Worm (Caenorhabditis elegans) whole organism, L1 larva: ENCODE measurements around the gene ugt-21.

Experiments
- C04F5.9 ChIP-seq: sonication (generic microtip); optimal IDR thresholded peaks from 2 replicates; lab custom pipeline; 2016; ENCODE audit warnings: missing genetic modification characterization, missing compliant biosample characterization
- C16A3.4 ChIP-seq: fragments of 150-350 bp; optimal IDR thresholded peaks from 2 replicates; lab custom pipeline; 2014; ENCODE audit warnings: missing biosample characterization, missing genetic modification characterization
- F16B12.6 ChIP-seq: fragments of 150-350 bp; optimal IDR thresholded peaks from 2 replicates; lab custom pipeline; 2014; ENCODE audit warnings: missing biosample characterization, missing genetic modification characterization
- aha-1 ChIP-seq: fragments of 150-350 bp; optimal IDR thresholded peaks from 2 replicates; lab custom pipeline; 2014; ENCODE audit warnings: missing biosample characterization, missing genetic modification characterization
- alr-1 ChIP-seq: fragments of 200-800 bp; sonication (Bioruptor generic); optimal IDR thresholded peaks from 2 replicates; lab custom pipeline; 2018; ENCODE audit warnings: borderline replicate concordance, mild to moderate bottlenecking, missing genetic modification characterization, missing compliant biosample characterization
- aly-2 ChIP-seq: fragments of 150-350 bp; optimal IDR thresholded peaks from 2 replicates; lab custom pipeline; 2014; ENCODE audit warnings: missing biosample characterization, missing genetic modification characterization
- ama-1 ChIP-seq: fragments of 150-350 bp; optimal IDR thresholded peaks from 2 replicates; lab custom pipeline; 2014
- ceh-63 ChIP-seq: fragments of 200-800 bp; sonication (Bioruptor generic); optimal IDR thresholded peaks from 2 replicates; lab custom pipeline; 2018; ENCODE audit warnings: mild to moderate bottlenecking, missing genetic modification characterization, missing compliant biosample characterization
- ceh-8 ChIP-seq: fragments of 200-800 bp; sonication (Bioruptor generic); optimal IDR thresholded peaks from 2 replicates; lab custom pipeline; 2018; ENCODE audit warnings: mild to moderate bottlenecking, missing genetic modification characterization, moderate library complexity, missing compliant biosample characterization
- ceh-88 ChIP-seq: fragments of 200-800 bp; sonication (Bioruptor generic); IDR thresholded peaks from 2 replicates; pipeline ENCODE4 v1.3.6; 2022; ENCODE audit warnings: missing genetic modification characterization, missing compliant biosample characterization
- dpl-1 ChIP-seq, 3 experiments: fragments of 150-350 bp in 2 of 3; sonication (generic microtip) in 1 of 3; optimal IDR thresholded peaks; 2 replicates each; lab custom pipeline; 2014 to 2017; ENCODE audit warnings: missing biosample characterization in 3 of 3, missing genetic modification characterization in 3 of 3, missing genetic modification reagents in 3 of 3
- dsc-1 ChIP-seq: sonication (generic microtip); optimal IDR thresholded peaks from 2 replicates; lab custom pipeline; 2016; ENCODE audit warnings: mild to moderate bottlenecking, missing genetic modification characterization, missing compliant biosample characterization
- efl-1 ChIP-seq, 4 experiments: fragments of 150-350 bp; optimal IDR thresholded peaks in 3 of 4; peaks in 1 of 4; 1 replicate in 1 of 4; 2 replicates in 3 of 4; lab custom pipeline; 2014; ENCODE audit warnings: missing biosample characterization in 2 of 4, missing genetic modification characterization in 2 of 4, missing genetic modification reagents in 2 of 4
- efl-3 ChIP-seq: fragments of 200-800 bp; sonication (Bioruptor generic); optimal IDR thresholded peaks from 2 replicates; lab custom pipeline; 2018; ENCODE audit warnings: mild to moderate bottlenecking, missing genetic modification characterization, missing compliant biosample characterization
- egl-13 ChIP-seq: sonication (generic microtip); optimal IDR thresholded peaks from 2 replicates; lab custom pipeline; 2016; ENCODE audit warnings: missing genotype, missing genetic modification reagents, missing genetic modification characterization, missing compliant biosample characterization
- egl-27 ChIP-seq, 2 experiments: fragments of 150-350 bp in 1 of 2; sonication (generic microtip); optimal IDR thresholded peaks; 3 replicates each; lab custom pipeline; 2017 to 2018; ENCODE audit warnings: missing biosample characterization in 2 of 2, missing genetic modification characterization in 2 of 2, missing genetic modification reagents in 2 of 2
- elt-2 ChIP-seq: sonication (generic microtip); optimal IDR thresholded peaks from 2 replicates; lab custom pipeline; 2016; ENCODE audit warnings: missing genetic modification characterization, mild to moderate bottlenecking, inconsistent platforms, missing compliant biosample characterization, missing genetic modification reagents
- ets-5 ChIP-seq: fragments of 200-800 bp; sonication (Bioruptor generic); IDR thresholded peaks from 2 replicates; pipeline ENCODE4 v1.3.6; 2022; ENCODE audit warnings: missing genetic modification characterization, missing compliant biosample characterization
- fkh-10 ChIP-seq: sonication (generic microtip); optimal IDR thresholded peaks from 2 replicates; lab custom pipeline; 2017; ENCODE audit warnings: missing biosample characterization, missing genetic modification reagents, missing genetic modification characterization
- fkh-4 ChIP-seq: sonication (generic microtip); optimal IDR thresholded peaks from 2 replicates; lab custom pipeline; 2016; ENCODE audit warnings: missing compliant biosample characterization, missing genetic modification characterization, borderline replicate concordance
- fos-1 ChIP-seq: fragments of 150-350 bp; optimal IDR thresholded peaks from 2 replicates; lab custom pipeline; 2014; ENCODE audit warnings: missing biosample characterization, missing genetic modification characterization
- grh-1 ChIP-seq: fragments of 200-800 bp; sonication (Bioruptor generic); IDR thresholded peaks from 2 replicates; pipeline ENCODE4 v1.3.6; 2022; ENCODE audit warnings: missing genetic modification reagents, missing genetic modification characterization, missing compliant biosample characterization
- hlh-17 ChIP-seq: fragments of 200-800 bp; sonication (Bioruptor generic); optimal IDR thresholded peaks from 2 replicates; lab custom pipeline; 2018; ENCODE audit warnings: missing genetic modification characterization, mild to moderate bottlenecking, missing compliant biosample characterization, moderate library complexity, borderline replicate concordance
- hpl-2 ChIP-seq: fragments of 150-350 bp; optimal IDR thresholded peaks from 2 replicates; lab custom pipeline; 2014; ENCODE audit warnings: missing biosample characterization, missing genetic modification reagents, missing genetic modification characterization
- irx-1 ChIP-seq: sonication (generic microtip); optimal IDR thresholded peaks from 2 replicates; lab custom pipeline; 2016; ENCODE audit warnings: missing genetic modification characterization, missing compliant biosample characterization
- jun-1 ChIP-seq: fragments of 150-350 bp; optimal IDR thresholded peaks from 2 replicates; lab custom pipeline; 2014; ENCODE audit warnings: missing biosample characterization, missing genetic modification reagents, missing genetic modification characterization
- lin-35 ChIP-seq, 2 experiments: fragments of 150-350 bp; optimal IDR thresholded peaks; 2 replicates each; lab custom pipeline; 2014; ENCODE audit warnings: missing biosample characterization in 2 of 2, missing genetic modification characterization in 2 of 2, missing genetic modification reagents in 2 of 2
- lsy-2 ChIP-seq, 2 experiments: fragments of 150-350 bp; optimal IDR thresholded peaks; 2 replicates each; lab custom pipeline; 2014; ENCODE audit warnings: missing biosample characterization in 2 of 2, missing genetic modification characterization in 2 of 2
- mab-9 ChIP-seq: fragments of 200-800 bp; sonication (Bioruptor generic); IDR thresholded peaks from 2 replicates; pipeline ENCODE4 v1.3.6; 2022; ENCODE audit warnings: missing genetic modification reagents, missing genetic modification characterization, missing compliant biosample characterization
- nhr-11 ChIP-seq: fragments of 150-350 bp; optimal IDR thresholded peaks from 2 replicates; lab custom pipeline; 2014; ENCODE audit warnings: missing biosample characterization, missing genetic modification characterization
- nhr-12 ChIP-seq: sonication (generic microtip); optimal IDR thresholded peaks from 2 replicates; lab custom pipeline; 2017; ENCODE audit warnings: missing biosample characterization, missing genetic modification characterization
- nhr-19 ChIP-seq: fragments of 200-800 bp; sonication (Bioruptor generic); conservative IDR thresholded peaks from 2 replicates; pipeline ENCODE4 v1.3.6; 2022; ENCODE audit warnings: missing genetic modification characterization, missing compliant biosample characterization
- nhr-237 ChIP-seq: fragments of 150-350 bp; optimal IDR thresholded peaks from 2 replicates; lab custom pipeline; 2014; ENCODE audit warnings: missing biosample characterization, missing genetic modification characterization
- nhr-28 ChIP-seq: fragments of 150-350 bp; optimal IDR thresholded peaks from 2 replicates; lab custom pipeline; 2014; ENCODE audit warnings: missing biosample characterization, missing genetic modification characterization
- nhr-47 ChIP-seq: sonication (generic microtip); optimal IDR thresholded peaks from 2 replicates; lab custom pipeline; 2016; ENCODE audit warnings: mild to moderate bottlenecking, missing genetic modification characterization, moderate library complexity, missing compliant biosample characterization
- nhr-77 ChIP-seq: fragments of 150-350 bp; optimal IDR thresholded peaks from 2 replicates; lab custom pipeline; 2014; ENCODE audit warnings: missing biosample characterization, missing genetic modification characterization
- nhr-90 ChIP-seq: sonication (generic microtip); optimal IDR thresholded peaks from 2 replicates; lab custom pipeline; 2016; ENCODE audit warnings: mild to moderate bottlenecking, missing genetic modification characterization, missing compliant biosample characterization; ENCODE audit not compliant: poor library complexity
- pag-3 ChIP-seq: sonication (generic microtip); optimal IDR thresholded peaks from 2 replicates; lab custom pipeline; 2017; ENCODE audit warnings: missing genetic modification characterization, mild to moderate bottlenecking, missing compliant biosample characterization, antibody characterized with exemption, borderline replicate concordance; ENCODE audit not compliant: insufficient read depth
- pax-3 ChIP-seq: fragments of 200-800 bp; sonication (Bioruptor generic); optimal IDR thresholded peaks from 2 replicates; lab custom pipeline; 2018; ENCODE audit warnings: mild to moderate bottlenecking, missing genetic modification characterization, moderate library complexity, missing compliant biosample characterization
- pqm-1 ChIP-seq: sonication (generic microtip); optimal IDR thresholded peaks from 3 replicates; lab custom pipeline; 2017; ENCODE audit warnings: missing biosample characterization, missing genetic modification characterization
- snu-23 ChIP-seq: sonication (generic microtip); optimal IDR thresholded peaks from 2 replicates; lab custom pipeline; 2016; ENCODE audit warnings: missing genetic modification characterization, missing compliant biosample characterization
- sox-4 ChIP-seq: sonication (generic microtip); optimal IDR thresholded peaks from 2 replicates; lab custom pipeline; 2016; ENCODE audit warnings: missing genetic modification characterization, missing compliant biosample characterization
- sptf-1 ChIP-seq: fragments of 150-350 bp; optimal IDR thresholded peaks from 2 replicates; lab custom pipeline; 2014; ENCODE audit warnings: missing biosample characterization, missing genetic modification characterization
- sup-37 ChIP-seq: fragments of 200-800 bp; sonication (Bioruptor generic); optimal IDR thresholded peaks from 2 replicates; lab custom pipeline; 2018; ENCODE audit warnings: mild to moderate bottlenecking, missing genetic modification characterization, missing compliant biosample characterization
- tbx-2 ChIP-seq: sonication (generic microtip); optimal IDR thresholded peaks from 2 replicates; lab custom pipeline; 2016; ENCODE audit warnings: missing genetic modification characterization, missing compliant biosample characterization
- tlp-1 ChIP-seq: fragments of 150-350 bp; optimal IDR thresholded peaks from 2 replicates; lab custom pipeline; 2014; ENCODE audit warnings: missing biosample characterization, missing genetic modification characterization
- unc-130 ChIP-seq: fragments of 150-350 bp; optimal IDR thresholded peaks from 2 replicates; lab custom pipeline; 2017; ENCODE audit warnings: missing biosample characterization, missing genetic modification characterization, inconsistent platforms
- unc-30 ChIP-seq: sonication (generic microtip); optimal IDR thresholded peaks from 2 replicates; lab custom pipeline; 2017; ENCODE audit warnings: missing biosample characterization, missing genetic modification characterization
- vab-15 ChIP-seq: sonication (generic microtip); optimal IDR thresholded peaks from 2 replicates; lab custom pipeline; 2017; ENCODE audit warnings: missing genotype, mild to moderate bottlenecking, missing genetic modification characterization, missing compliant biosample characterization
- zag-1 ChIP-seq: fragments of 150-350 bp; optimal IDR thresholded peaks from 2 replicates; lab custom pipeline; 2014; ENCODE audit warnings: missing biosample characterization, missing genetic modification characterization
- zip-4 ChIP-seq: fragments of 200-800 bp; sonication (Bioruptor generic); optimal IDR thresholded peaks from 2 replicates; lab custom pipeline; 2018; ENCODE audit warnings: mild to moderate bottlenecking, missing genetic modification characterization, moderate library complexity, missing compliant biosample characterization
- ztf-4 ChIP-seq: fragments of 150-350 bp; optimal IDR thresholded peaks from 2 replicates; lab custom pipeline; 2014; ENCODE audit warnings: missing biosample characterization, missing genetic modification characterization

The ugt-21 gene

DNA sequence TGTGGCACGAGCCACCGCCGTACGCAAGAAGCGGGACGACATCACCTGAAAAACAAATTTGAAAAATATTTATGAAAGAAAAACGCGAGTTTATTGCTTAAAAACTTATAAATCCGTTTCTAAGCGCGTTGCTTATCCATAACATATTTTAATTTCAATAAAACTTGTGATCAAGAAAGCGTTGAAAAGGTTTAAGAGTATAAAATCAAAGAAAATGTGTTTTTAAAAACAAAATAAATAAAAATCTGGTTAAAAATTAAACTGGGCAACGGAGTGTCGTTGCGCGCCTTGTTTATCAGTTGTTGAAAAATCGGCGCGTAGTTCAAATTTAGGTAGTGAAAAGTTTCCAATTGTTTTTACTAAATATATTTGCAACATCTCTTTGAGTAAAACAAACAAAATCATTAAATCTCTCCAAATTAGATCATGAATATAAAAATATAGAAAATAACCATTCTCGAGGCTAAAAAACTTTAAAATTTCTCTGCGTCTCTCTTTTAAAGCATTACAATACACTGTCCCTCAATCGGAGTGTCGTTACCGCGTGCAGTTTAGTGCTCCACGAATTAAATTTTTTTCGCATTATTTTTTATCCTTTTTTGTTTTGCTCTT, 24.8 kb downstream of the ugt-21 start, which contains the start of gene ndua-5:
ndua-5 (minus strand) TSS at position 51 of the 612 bp plus-strand sequence.
- TF ChIP-seq ama-1 (lab: Kevin White, UChicago) (no peak), sox-4 (tag; lab: Kevin White, UChicago) (no peak), egl-27 (tag; optimal IDR thresholded peaks at IDR 0.05; lab: Kevin White, UChicago) (no peak), tlp-1 (tag; lab: Kevin White, UChicago) (no peak), aly-2 (tag; lab: Kevin White, UChicago) (no peak), unc-30 (tag; lab: Kevin White, UChicago) (no peak), nhr-28 (tag; lab: Kevin White, UChicago) (no peak), nhr-19 (GFP tag; lab: Robert Waterston, UW) (peak; percentile 39; the same call in 1 of the 2 replicates), zip-4 (GFP tag; lab: Kevin White, UChicago) (no peak), pag-3 (no peak), lsy-2 (tag; optimal IDR thresholded peaks at IDR 0.05; lab: Kevin White, UChicago) (peak; percentile 28 to 72), fkh-10 (GFP tag; lab: Kevin White, UChicago) (no peak), irx-1 (no peak), dpl-1 (GFP tag; optimal IDR thresholded peaks at IDR 0.05; lab: Kevin White, UChicago) (peak; percentile 86 to 92 (median 88)), vab-15 (tag; lab: Kevin White, UChicago) (no peak), alr-1 (tag; lab: Kevin White, UChicago) (no peak), nhr-47 (tag; lab: Kevin White, UChicago) (peak; percentile 74), jun-1 (no peak), F16B12.6 (tag; lab: Kevin White, UChicago) (no peak), fkh-4 (no peak), lin-35 (GFP tag; optimal IDR thresholded peaks at IDR 0.05; lab: Kevin White, UChicago) (peak; percentile 91 to 93), tbx-2 (tag; lab: Kevin White, UChicago) (peak; percentile 63), egl-13 (tag; lab: Kevin White, UChicago) (no peak), hlh-17 (GFP tag; lab: Kevin White, UChicago) (no peak), dsc-1 (tag; lab: Kevin White, UChicago) (peak; percentile 59), efl-3 (no peak), ets-5 (no peak), nhr-90 (tag; lab: Kevin White, UChicago) (peak; percentile 42), ceh-8 (no peak), ceh-63 (GFP tag; lab: Kevin White, UChicago) (no peak), pax-3 (tag; lab: Kevin White, UChicago) (no peak), zag-1 (tag; lab: Kevin White, UChicago) (no peak), pqm-1 (no peak), unc-130 (tag; lab: Kevin White, UChicago) (no peak), nhr-12 (tag; lab: Kevin White, UChicago) (no peak), nhr-237 (tag; lab: Kevin White, UChicago) (no peak), ztf-4 (tag; lab: Kevin White, UChicago) (no peak), sptf-1 (tag; lab: Kevin White, UChicago) (no peak), sup-37 (GFP tag; lab: Kevin White, UChicago) (no peak), C04F5.9 (no peak), hpl-2 (GFP tag; lab: Kevin White, UChicago) (no peak), efl-1 (optimal IDR thresholded peaks at IDR 0.05; lab: Kevin White, UChicago) (peak; percentile 90 to 92), efl-1 (GFP tag; optimal IDR thresholded peaks at IDR 0.05 in 1 of 2; lab: Kevin White, UChicago) (peak; percentile 91 to 98), nhr-11 (tag; lab: Kevin White, UChicago) (no peak), fos-1 (tag; lab: Kevin White, UChicago) (no peak), C16A3.4 (peak; percentile 41), ceh-88 (GFP tag; lab: Robert Waterston, UW) (no peak), aha-1 (tag; lab: Kevin White, UChicago) (no peak), grh-1 (GFP tag; lab: Robert Waterston, UW) (no peak), mab-9 (no peak), elt-2 (tag; lab: Kevin White, UChicago) (no peak), nhr-77 (tag; lab: Kevin White, UChicago) (no peak), snu-23 (GFP tag; lab: Kevin White, UChicago) (peak; percentile 65)
